Fruit fly (Drosophila melanogaster) whole organism, wandering third instar larva: ENCODE results near the gene Fit1.
A peak's percentile ranks its signal among the peaks of the same experiment; 100 is the strongest.

Experiments used
- Abd-B ChIP-seq: fragments of >200 bp; optimal IDR thresholded peaks from 2 replicates; lab custom pipeline; 2017; ENCODE audit warnings: missing biosample characterization, missing genetic modification characterization
- CG32264 ChIP-seq: fragments of 200-800 bp; sonication (Bioruptor generic); optimal IDR thresholded peaks from 2 replicates; lab custom pipeline; 2016; ENCODE audit warnings: missing biosample characterization, missing genetic modification characterization
- CG9705 ChIP-seq: fragments of 200-800 bp; sonication (Bioruptor generic); optimal IDR thresholded peaks from 2 replicates; lab custom pipeline; 2018; ENCODE audit warnings: missing biosample characterization, mild to moderate bottlenecking, missing genetic modification characterization
- CrebA ChIP-seq: fragments of 200-800 bp; sonication (Bioruptor generic); optimal IDR thresholded peaks from 2 replicates; lab custom pipeline; 2016; ENCODE audit warnings: missing biosample characterization, mild to moderate bottlenecking, missing genetic modification characterization, borderline replicate concordance
- Dfd ChIP-seq: fragments of >200 bp; optimal IDR thresholded peaks from 2 replicates; lab custom pipeline; 2017; ENCODE audit warnings: missing biosample characterization, missing genetic modification characterization
- Dif ChIP-seq: fragments of 200-275, 200-300 bp; sonication (Bioruptor generic); optimal IDR thresholded peaks from 2 replicates; lab custom pipeline; 2018; ENCODE audit warnings: missing biosample characterization, missing genetic modification characterization; ENCODE audit not compliant: partially characterized antibody
- GATAd ChIP-seq: sonication (Bioruptor generic); optimal IDR thresholded peaks from 2 replicates; lab custom pipeline; 2016; ENCODE audit warnings: missing biosample characterization, missing genetic modification characterization
- HLH106 ChIP-seq: fragments of 200-800 bp; optimal IDR thresholded peaks from 3 replicates; lab custom pipeline; 2019; ENCODE audit warnings: missing biosample characterization, mild to moderate bottlenecking, missing genetic modification characterization, moderate library complexity
- Hnf4 ChIP-seq: fragments of 200-800 bp; sonication (Bioruptor generic); optimal IDR thresholded peaks from 2 replicates; lab custom pipeline; 2016; ENCODE audit warnings: missing biosample characterization, mild to moderate bottlenecking, missing genetic modification characterization
- Hr78 ChIP-seq: fragments of >200 bp; optimal IDR thresholded peaks from 2 replicates; lab custom pipeline; 2017; ENCODE audit warnings: missing biosample characterization, missing genetic modification characterization
- Hr83 ChIP-seq: fragments of 200-300 bp; sonication (Bioruptor generic); optimal IDR thresholded peaks from 2 replicates; lab custom pipeline; 2016; ENCODE audit warnings: missing biosample characterization, mild to moderate bottlenecking, missing genetic modification characterization, moderate library complexity; ENCODE audit not compliant: poor library complexity, severe bottlenecking
- Jra ChIP-seq: sonication (Bioruptor generic); optimal IDR thresholded peaks from 2 replicates; lab custom pipeline; 2016; ENCODE audit warnings: missing biosample characterization, missing genetic modification characterization
- Mio ChIP-seq: sonication (Bioruptor generic); optimal IDR thresholded peaks from 2 replicates; lab custom pipeline; 2016; ENCODE audit warnings: missing biosample characterization, missing genetic modification characterization
- Myc ChIP-seq: fragments of >200 bp; optimal IDR thresholded peaks from 2 replicates; lab custom pipeline; 2017
- N ChIP-seq: fragments of >200 bp; optimal IDR thresholded peaks from 2 replicates; lab custom pipeline; 2018; ENCODE audit warnings: missing biosample characterization, missing external identifiers, missing genetic modification characterization
- OdsH ChIP-seq: fragments of 200-800 bp; sonication (Bioruptor generic); optimal IDR thresholded peaks from 2 replicates; lab custom pipeline; 2016; ENCODE audit warnings: missing biosample characterization, mild to moderate bottlenecking, missing genetic modification characterization
- Rel ChIP-seq, 2 experiments: fragments of 200-800 bp; sonication (Bioruptor generic) in 1 of 2; optimal IDR thresholded peaks; 2 replicates in 1 of 2; 3 replicates in 1 of 2; lab custom pipeline; 2016 to 2019; ENCODE audit warnings: mild to moderate bottlenecking in 2 of 2, missing biosample characterization in 2 of 2, missing genetic modification characterization in 2 of 2, moderate library complexity in 1 of 2
- Sp1 ChIP-seq: fragments of 200-800 bp; sonication (Bioruptor generic); optimal IDR thresholded peaks from 3 replicates; lab custom pipeline; 2019; ENCODE audit warnings: missing biosample characterization, mild to moderate bottlenecking, missing genetic modification characterization, moderate library complexity
- Vsx2 ChIP-seq: fragments of 200-300, 225-300 bp; sonication (Bioruptor generic); optimal IDR thresholded peaks from 2 replicates; lab custom pipeline; 2018; ENCODE audit warnings: missing biosample characterization, missing genetic modification characterization; ENCODE audit not compliant: partially characterized antibody
- br ChIP-seq: fragments of 200-800 bp; sonication (Bioruptor generic); optimal IDR thresholded peaks from 2 replicates; lab custom pipeline; 2016; ENCODE audit warnings: missing biosample characterization, missing genetic modification characterization
- brk ChIP-seq: fragments of 200-800 bp; sonication (Bioruptor generic); optimal IDR thresholded peaks from 2 replicates; lab custom pipeline; 2016; ENCODE audit warnings: missing biosample characterization, mild to moderate bottlenecking, missing genetic modification characterization
- dl ChIP-seq, 2 experiments: fragments of 175-275, 200-275 bp in 1 of 2; fragments of 200-275 bp in 1 of 2; sonication (Bioruptor generic); optimal IDR thresholded peaks; lab custom pipeline; 2018; ENCODE audit warnings: mild to moderate bottlenecking in 2 of 2, missing biosample characterization in 2 of 2, missing genetic modification characterization in 2 of 2, moderate library complexity in 2 of 2; ENCODE audit not compliant: partially characterized antibody in 2 of 2, insufficient read depth in 1 of 2
- dmrt93B ChIP-seq: fragments of 200-800 bp; sonication (Bioruptor generic); optimal IDR thresholded peaks from 2 replicates; lab custom pipeline; 2018; ENCODE audit warnings: missing biosample characterization, mild to moderate bottlenecking, missing genetic modification characterization
- dsf ChIP-seq: sonication (Bioruptor generic); optimal IDR thresholded peaks from 2 replicates; lab custom pipeline; 2016; ENCODE audit warnings: missing biosample characterization, missing genetic modification characterization, borderline replicate concordance
- ey ChIP-seq: fragments of 200-800 bp; sonication (Bioruptor generic); optimal IDR thresholded peaks from 2 replicates; lab custom pipeline; 2016; ENCODE audit warnings: missing biosample characterization, missing genetic modification characterization
- foxo ChIP-seq, 2 experiments: fragments of 200-800 bp; sonication (Bioruptor generic); optimal IDR thresholded peaks; 2 replicates in 1 of 2; 3 replicates in 1 of 2; lab custom pipeline; 2016 to 2017; ENCODE audit warnings: missing biosample characterization in 2 of 2, missing genetic modification characterization in 2 of 2
- fru ChIP-seq: fragments of 200-800 bp; sonication (Bioruptor generic); optimal IDR thresholded peaks from 3 replicates; lab custom pipeline; 2016; ENCODE audit warnings: missing biosample characterization, mild to moderate bottlenecking, missing genetic modification characterization
- h ChIP-seq: fragments of 200-800 bp; sonication (Bioruptor generic); optimal IDR thresholded peaks from 3 replicates; lab custom pipeline; 2016; ENCODE audit warnings: missing biosample characterization, mild to moderate bottlenecking, missing genetic modification characterization
- jim ChIP-seq: fragments of 175-275, 200-325 bp; sonication (Bioruptor generic); optimal IDR thresholded peaks from 2 replicates; lab custom pipeline; 2016; ENCODE audit warnings: missing biosample characterization, mild to moderate bottlenecking, missing genetic modification characterization
- lola ChIP-seq: fragments of >200 bp; optimal IDR thresholded peaks from 2 replicates; lab custom pipeline; 2017; ENCODE audit warnings: missing biosample characterization, missing genetic modification characterization
- pan ChIP-seq: fragments of >200 bp; optimal IDR thresholded peaks from 2 replicates; lab custom pipeline; 2017
- psq ChIP-seq: fragments of 200-800 bp; sonication (Bioruptor generic); optimal IDR thresholded peaks from 3 replicates; lab custom pipeline; 2017; ENCODE audit warnings: missing biosample characterization, mild to moderate bottlenecking, missing genetic modification characterization, moderate library complexity
- rgr ChIP-seq: fragments of 200-800 bp; sonication (Bioruptor generic); optimal IDR thresholded peaks from 3 replicates; lab custom pipeline; 2016; ENCODE audit warnings: missing biosample characterization, mild to moderate bottlenecking, missing genetic modification characterization
- sage ChIP-seq: fragments of 200-800 bp; sonication (Bioruptor generic); optimal IDR thresholded peaks from 2 replicates; lab custom pipeline; 2016; ENCODE audit warnings: missing biosample characterization, mild to moderate bottlenecking, missing genetic modification characterization
- sv ChIP-seq: fragments of 200-800 bp; sonication (Bioruptor generic); optimal IDR thresholded peaks from 3 replicates; lab custom pipeline; 2016; ENCODE audit warnings: missing biosample characterization, missing genetic modification characterization
- tai ChIP-seq: sonication (Bioruptor generic); optimal IDR thresholded peaks from 2 replicates; lab custom pipeline; 2016; ENCODE audit warnings: missing biosample characterization, missing genetic modification characterization
- usp ChIP-seq: fragments of >200 bp; optimal IDR thresholded peaks from 2 replicates; lab custom pipeline; 2017; ENCODE audit warnings: missing biosample characterization, missing genetic modification characterization
- woc ChIP-seq: sonication (Bioruptor generic); optimal IDR thresholded peaks from 2 replicates; lab custom pipeline; 2016; ENCODE audit warnings: missing biosample characterization, mild to moderate bottlenecking, missing genetic modification characterization

Fit1 gene

DNA sequence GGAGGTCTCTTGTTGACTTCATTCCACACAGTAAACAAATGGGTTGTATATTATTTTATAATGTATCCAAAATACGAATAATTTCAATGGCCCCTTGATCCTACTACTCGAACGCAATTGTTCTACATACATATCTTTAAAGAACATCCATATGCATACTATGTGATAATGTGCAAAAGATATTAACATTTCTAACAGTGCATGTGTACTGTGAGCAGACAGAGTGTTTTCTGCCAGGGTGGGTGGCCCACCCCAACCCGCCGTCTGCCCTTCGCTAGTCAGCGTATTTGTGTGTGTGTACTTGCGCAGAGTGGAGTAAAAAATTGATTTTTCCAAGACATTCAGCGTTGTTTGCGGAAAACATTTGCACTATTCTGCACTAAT lies 32.4 kb upstream of the Fit1 start:
- TF ChIP-seq Rel (GFP tag; optimal IDR thresholded peaks at IDR 0.05; lab: Kevin White, UChicago) (peak; percentile 79), Rel (tag; optimal IDR thresholded peaks at IDR 0.05; lab: Kevin White, UChicago) (no peak), tai (GFP tag; lab: Kevin White, UChicago) (peak; percentile 1), dl (GFP tag; optimal IDR thresholded peaks at IDR 0.05; lab: Kevin White, UChicago; ENCODE audit: insufficient read depth in 1 of 2, partially characterized antibody in 2 of 2) (no peak), jim (GFP tag; lab: Kevin White, UChicago) (no peak), dmrt93B (GFP tag; lab: Kevin White, UChicago) (peak; percentile 33), Hr83 (GFP tag; lab: Kevin White, UChicago) (peak; percentile 67), Mio (no peak), CG9705 (no peak), usp (no peak), HLH106 (tag; lab: Kevin White, UChicago) (peak; percentile 73), Abd-B (GFP tag; lab: Kevin White, UChicago) (no peak), Myc (lab: Kevin White, UChicago) (no peak), N (no peak), ey (peak; percentile 47), woc (no peak), dsf (no peak), pan (lab: Kevin White, UChicago) (no peak), Jra (no peak), Hnf4 (GFP tag; lab: Kevin White, UChicago) (peak; percentile 73), Dif (no peak), lola (GFP tag; lab: Kevin White, UChicago) (no peak), sv (GFP tag; lab: Kevin White, UChicago) (no peak), Vsx2 (GFP tag; lab: Kevin White, UChicago) (no peak), foxo (GFP tag; optimal IDR thresholded peaks at IDR 0.05; lab: Kevin White, UChicago) (no peak), Dfd (GFP tag; lab: Kevin White, UChicago) (no peak), brk (GFP tag; lab: Kevin White, UChicago) (peak; percentile 45), Hr78 (GFP tag; lab: Kevin White, UChicago) (no peak), GATAd (no peak), psq (GFP tag; lab: Kevin White, UChicago) (no peak), OdsH (GFP tag; lab: Kevin White, UChicago) (no peak), CG32264 (GFP tag; lab: Kevin White, UChicago) (peak; percentile 79), CrebA (GFP tag; lab: Kevin White, UChicago) (no peak), rgr (GFP tag; lab: Kevin White, UChicago) (peak; percentile 82), fru (GFP tag; lab: Kevin White, UChicago) (no peak), sage (GFP tag; lab: Kevin White, UChicago) (peak; percentile 65), br (GFP tag; lab: Kevin White, UChicago) (no peak), h (GFP tag; lab: Kevin White, UChicago) (peak; percentile 84), Sp1 (GFP tag; lab: Kevin White, UChicago) (peak; percentile 19)

DNA sequence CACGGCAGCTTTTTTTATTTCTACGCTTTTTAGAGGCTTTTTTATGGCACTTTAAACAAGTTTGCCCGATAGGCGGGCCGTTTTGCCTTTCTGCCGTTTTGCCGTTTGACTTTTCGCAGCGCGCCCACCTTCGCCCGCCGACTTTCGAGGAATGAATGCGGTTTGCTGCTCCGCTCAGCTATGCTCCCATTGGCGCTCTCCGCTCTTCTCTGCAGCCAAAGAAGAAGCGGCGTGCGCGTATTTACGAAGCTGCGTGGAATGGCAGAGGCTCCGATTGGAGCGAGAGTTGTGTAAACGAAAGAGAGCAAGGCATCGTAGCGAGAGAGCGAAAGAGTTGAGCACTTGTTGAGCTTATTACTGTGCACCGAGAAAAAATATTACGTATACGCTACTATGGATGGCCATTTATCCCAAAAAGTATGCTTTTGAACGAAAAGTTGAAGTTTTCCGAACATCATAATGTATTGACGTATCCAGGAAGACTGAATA lies 31.8 kb upstream of the Fit1 start, which contains the start of gene wit:
Gene wit (minus strand): TSS at position 157 of the 489 bp plus-strand sequence.
- TF ChIP-seq fru (GFP tag; lab: Kevin White, UChicago) (peak; percentile 99), brk (GFP tag; lab: Kevin White, UChicago) (peak; percentile 42), dsf (no peak), Mio (no peak), jim (GFP tag; lab: Kevin White, UChicago) (no peak), foxo (GFP tag; optimal IDR thresholded peaks at IDR 0.05; lab: Kevin White, UChicago) (no peak), psq (GFP tag; lab: Kevin White, UChicago) (peak; percentile 92), pan (lab: Kevin White, UChicago) (no peak), Vsx2 (GFP tag; lab: Kevin White, UChicago) (peak; percentile 95), OdsH (GFP tag; lab: Kevin White, UChicago) (no peak), Sp1 (GFP tag; lab: Kevin White, UChicago) (peak; percentile 18), h (GFP tag; lab: Kevin White, UChicago) (peak; percentile 16), dl (GFP tag; optimal IDR thresholded peaks at IDR 0.05; lab: Kevin White, UChicago; ENCODE audit: insufficient read depth in 1 of 2, partially characterized antibody in 2 of 2) (peak; percentile 91 to 96), Hnf4 (GFP tag; lab: Kevin White, UChicago) (peak; percentile 42), usp (no peak), CrebA (GFP tag; lab: Kevin White, UChicago) (peak; percentile 77), CG32264 (GFP tag; lab: Kevin White, UChicago) (peak; percentile 47), Hr78 (GFP tag; lab: Kevin White, UChicago) (no peak), Abd-B (GFP tag; lab: Kevin White, UChicago) (no peak), dmrt93B (GFP tag; lab: Kevin White, UChicago) (no peak), sage (GFP tag; lab: Kevin White, UChicago) (peak; percentile 85), lola (GFP tag; lab: Kevin White, UChicago) (no peak), Hr83 (GFP tag; lab: Kevin White, UChicago) (peak; percentile 38), HLH106 (tag; lab: Kevin White, UChicago) (no peak), Myc (lab: Kevin White, UChicago) (no peak), sv (GFP tag; lab: Kevin White, UChicago) (no peak), ey (no peak), tai (GFP tag; lab: Kevin White, UChicago) (no peak), CG9705 (no peak), N (no peak), Dif (peak; percentile 98), GATAd (no peak), Rel (GFP tag; optimal IDR thresholded peaks at IDR 0.05; lab: Kevin White, UChicago) (peak; percentile 10), Rel (tag; optimal IDR thresholded peaks at IDR 0.05; lab: Kevin White, UChicago) (no peak), Dfd (GFP tag; lab: Kevin White, UChicago) (no peak), rgr (GFP tag; lab: Kevin White, UChicago) (peak; percentile 52), woc (no peak), br (GFP tag; lab: Kevin White, UChicago) (peak; percentile 63), Jra (peak; percentile 53)
